Fruit fly (Drosophila melanogaster) whole organism, adult: ENCODE results near the gene dob.

ENCODE experiments used
- kay ChIP-seq: fragments of 200-800 bp; sonication (Bioruptor generic); peaks from one replicate; lab custom pipeline; 2016; ENCODE audit warnings: missing biosample characterization, missing genetic modification characterization, borderline replicate concordance
- ovo ChIP-seq: fragments of 200-800 bp; sonication (Bioruptor generic); optimal IDR thresholded peaks from 2 replicates; lab custom pipeline; 2016; ENCODE audit warnings: missing biosample characterization, missing genetic modification characterization

DNA sequence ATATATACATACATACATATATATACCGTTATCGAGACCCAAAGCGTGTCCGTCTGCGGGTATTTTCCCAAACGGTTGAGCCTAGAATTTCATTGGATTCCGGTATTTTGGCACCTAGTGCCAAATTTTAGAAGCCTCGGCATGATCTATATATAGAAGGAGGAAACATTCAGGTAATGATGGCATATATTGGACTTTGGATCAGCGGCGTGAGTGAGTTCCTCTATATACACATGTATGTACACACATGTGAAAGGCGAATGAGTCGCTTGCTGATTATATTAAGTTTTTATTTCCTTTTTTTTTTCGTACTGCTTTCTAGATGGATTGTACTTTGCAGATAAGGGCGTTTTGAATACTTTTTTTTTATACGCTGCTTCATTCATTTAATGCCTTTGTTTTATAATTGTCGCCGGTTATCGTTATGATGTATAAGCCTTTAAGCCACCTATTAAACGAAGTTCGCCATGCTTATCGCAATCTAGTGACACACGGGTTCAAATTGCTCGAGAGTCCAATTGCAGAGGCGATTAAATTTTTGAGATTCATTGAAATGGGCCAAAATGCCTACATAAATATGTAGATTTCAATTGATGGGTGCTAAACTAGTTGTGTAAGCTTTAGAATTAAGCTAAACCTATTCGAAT, 12.5 kb downstream of the dob start:
- TF ChIP-seq ovo (GFP tag; lab: Kevin White, UChicago) = no peak
- peak; percentile 95 for TF ChIP-seq kay (GFP tag; lab: Kevin White, UChicago)
